Fruit fly (Drosophila melanogaster) whole organism, embryonic: ENCODE data around the gene LanB1.

Experiments used
- Bdp1 ChIP-seq: fragments of 200-800 bp; sonication (Bioruptor generic); optimal IDR thresholded peaks from 3 replicates; lab custom pipeline; 2016; ENCODE audit warnings: missing biosample characterization, missing genetic modification characterization
- CG10462 ChIP-seq: fragments of 200-800 bp; sonication (Bioruptor generic); optimal IDR thresholded peaks from 2 replicates; lab custom pipeline; 2016; ENCODE audit warnings: missing biosample characterization, missing genetic modification characterization
- CG10654 ChIP-seq: fragments of 200-800 bp; sonication (Bioruptor generic); optimal IDR thresholded peaks from 2 replicates; lab custom pipeline; 2016; ENCODE audit warnings: missing biosample characterization, missing genetic modification characterization
- CG12236 ChIP-seq: fragments of 200-800 bp; sonication (Bioruptor generic); optimal IDR thresholded peaks from 2 replicates; lab custom pipeline; 2016; ENCODE audit warnings: missing biosample characterization, missing genetic modification characterization
- CG13424 ChIP-seq: fragments of 200-800 bp; sonication (Bioruptor generic); optimal IDR thresholded peaks from 2 replicates; lab custom pipeline; 2019; ENCODE audit warnings: missing biosample characterization, mild to moderate bottlenecking, missing genetic modification characterization, moderate library complexity
- CG13894 ChIP-seq: fragments of 200-800 bp; sonication (Bioruptor generic); optimal IDR thresholded peaks from 3 replicates; lab custom pipeline; 2018; ENCODE audit warnings: missing biosample characterization, mild to moderate bottlenecking, missing genetic modification characterization, moderate library complexity
- CG1792 ChIP-seq: fragments of 200-800 bp; sonication (Bioruptor generic); optimal IDR thresholded peaks from 2 replicates; lab custom pipeline; 2016; ENCODE audit warnings: missing biosample characterization, missing genetic modification characterization
- CG2678 ChIP-seq: fragments of 200-800 bp; sonication (Bioruptor generic); optimal IDR thresholded peaks from 3 replicates; lab custom pipeline; 2019; ENCODE audit warnings: missing biosample characterization, mild to moderate bottlenecking, missing genetic modification characterization, moderate library complexity
- CG31441 ChIP-seq: fragments of 200-800 bp; sonication (Bioruptor generic); IDR thresholded peaks from 2 replicates; pipeline ENCODE4 v1.3.6; 2022; ENCODE audit warnings: missing biosample characterization, missing genetic modification characterization
- CG3281 ChIP-seq: fragments of 200-800 bp; sonication (Bioruptor generic); optimal IDR thresholded peaks from 3 replicates; lab custom pipeline; 2017; ENCODE audit warnings: missing biosample characterization, mild to moderate bottlenecking, missing genetic modification characterization
- CG4328 ChIP-seq: fragments of 200-800 bp; sonication (Bioruptor generic); optimal IDR thresholded peaks from 3 replicates; lab custom pipeline; 2017; ENCODE audit warnings: missing biosample characterization, missing genetic modification reagents, missing genetic modification characterization
- CG6765 ChIP-seq: fragments of 200-800 bp; sonication (Bioruptor generic); optimal IDR thresholded peaks from 3 replicates; lab custom pipeline; 2017; ENCODE audit warnings: missing biosample characterization, mild to moderate bottlenecking, missing genetic modification characterization
- CG7745 ChIP-seq: fragments of 200-800 bp; sonication (Bioruptor generic); optimal IDR thresholded peaks from 2 replicates; lab custom pipeline; 2018; ENCODE audit warnings: missing biosample characterization, mild to moderate bottlenecking, missing genetic modification characterization, moderate library complexity
- CG7963 ChIP-seq: fragments of 200-800 bp; sonication (Bioruptor generic); IDR thresholded peaks from 3 replicates; pipeline ENCODE4 v1.3.6; 2022; ENCODE audit warnings: missing biosample characterization, missing genetic modification characterization; ENCODE audit not compliant: partially characterized antibody
- Gug ChIP-seq: fragments of 200-800 bp; sonication (Bioruptor generic); IDR thresholded peaks from 4 replicates; pipeline ENCODE4 v1.3.6; 2022; ENCODE audit warnings: missing biosample characterization, missing genetic modification characterization
- HLH3B ChIP-seq: fragments of 200-800 bp; sonication (Bioruptor generic); IDR thresholded peaks from 2 replicates; pipeline ENCODE4 v1.3.6; 2022; ENCODE audit warnings: missing biosample characterization, missing genetic modification characterization
- Hey ChIP-seq: fragments of 200-800 bp; sonication (Bioruptor generic); optimal IDR thresholded peaks from 3 replicates; lab custom pipeline; 2018; ENCODE audit warnings: missing biosample characterization, mild to moderate bottlenecking, missing genetic modification characterization
- MESR4 ChIP-seq: fragments of 200-800 bp; sonication (Bioruptor generic); optimal IDR thresholded peaks from 2 replicates; lab custom pipeline; 2018; ENCODE audit warnings: missing biosample characterization, mild to moderate bottlenecking, missing genetic modification characterization, moderate library complexity
- Max ChIP-seq: fragments of 200-800 bp; sonication (Bioruptor generic); optimal IDR thresholded peaks from 2 replicates; lab custom pipeline; 2016; ENCODE audit warnings: missing biosample characterization, mild to moderate bottlenecking, missing genetic modification characterization
- Med ChIP-seq: fragments of 200-800 bp; sonication (Bioruptor generic); peaks from one replicate; lab custom pipeline; 2016; ENCODE audit warnings: missing biosample characterization, missing genetic modification characterization, mild to moderate bottlenecking, inconsistent platforms, moderate library complexity
- Meics ChIP-seq: fragments of 200-800 bp; sonication (Bioruptor generic); optimal IDR thresholded peaks from 2 replicates; lab custom pipeline; 2017; ENCODE audit warnings: missing biosample characterization, mild to moderate bottlenecking, missing genetic modification characterization
- Myb ChIP-seq: fragments of 200-800 bp; sonication (Bioruptor generic); optimal IDR thresholded peaks from 2 replicates; lab custom pipeline; 2016; ENCODE audit warnings: missing biosample characterization, missing genetic modification characterization
- NC2α ChIP-seq: fragments of 200-800 bp; sonication (Bioruptor generic); optimal IDR thresholded peaks from 2 replicates; lab custom pipeline; 2016; ENCODE audit warnings: missing biosample characterization, missing genetic modification characterization
- Oli ChIP-seq: fragments of 200-800 bp; sonication (Bioruptor generic); optimal IDR thresholded peaks from 2 replicates; lab custom pipeline; 2018; ENCODE audit warnings: missing biosample characterization, mild to moderate bottlenecking, missing genetic modification characterization, moderate library complexity
- Sry-δ ChIP-seq: fragments of 200-800 bp; sonication (Bioruptor generic); optimal IDR thresholded peaks from 2 replicates; lab custom pipeline; 2016; ENCODE audit warnings: missing biosample characterization, missing genetic modification characterization
- Tbp ChIP-seq: fragments of >200 bp; optimal IDR thresholded peaks from 2 replicates; lab custom pipeline; 2018; ENCODE audit warnings: missing biosample characterization, missing genetic modification characterization
- abd-A ChIP-seq: fragments of 200-800 bp; sonication (Bioruptor generic); optimal IDR thresholded peaks from 3 replicates; lab custom pipeline; 2019; ENCODE audit warnings: missing biosample characterization, mild to moderate bottlenecking, missing genetic modification characterization, moderate library complexity
- caup ChIP-seq: fragments of 200-800 bp; sonication (Bioruptor generic); optimal IDR thresholded peaks from 3 replicates; lab custom pipeline; 2017; ENCODE audit warnings: missing biosample characterization, mild to moderate bottlenecking, missing genetic modification characterization, moderate library complexity; ENCODE audit not compliant: severe bottlenecking
- dm ChIP-seq: fragments of 200-800 bp; sonication (Bioruptor generic); optimal IDR thresholded peaks from 3 replicates; lab custom pipeline; 2016; ENCODE audit warnings: missing biosample characterization, missing genetic modification characterization
- ems ChIP-seq: fragments of 200-800 bp; sonication (Bioruptor generic); optimal IDR thresholded peaks from 3 replicates; lab custom pipeline; 2016; ENCODE audit warnings: missing biosample characterization, missing genetic modification characterization
- en ChIP-seq: fragments of 200-800 bp; sonication (Bioruptor generic); optimal IDR thresholded peaks from 2 replicates; lab custom pipeline; 2016; ENCODE audit warnings: missing biosample characterization, missing genetic modification characterization
- exex ChIP-seq: fragments of 200-800 bp; sonication (Bioruptor generic); optimal IDR thresholded peaks from 4 replicates; lab custom pipeline; 2018; ENCODE audit warnings: missing biosample characterization, mild to moderate bottlenecking, missing genetic modification characterization, moderate library complexity
- kni ChIP-seq: fragments of 200-800 bp; sonication (Bioruptor generic); optimal IDR thresholded peaks from 3 replicates; lab custom pipeline; 2017; ENCODE audit warnings: mild to moderate bottlenecking, missing biosample characterization, missing genetic modification reagents, missing genetic modification characterization
- mld ChIP-seq: fragments of 200-800 bp; sonication (Bioruptor generic); IDR thresholded peaks from 3 replicates; pipeline ENCODE4 v1.3.6; 2022; ENCODE audit warnings: missing biosample characterization, missing genetic modification characterization; ENCODE audit not compliant: partially characterized antibody
- org-1 ChIP-seq: fragments of 200-800 bp; sonication (Bioruptor generic); optimal IDR thresholded peaks from 2 replicates; lab custom pipeline; 2017; ENCODE audit warnings: missing biosample characterization, missing genetic modification characterization
- pan ChIP-seq, 4 experiments: fragments of >200 bp in 3 of 4; fragments of 200-800 bp in 1 of 4; sonication (Bioruptor generic) in 1 of 4; optimal IDR thresholded peaks in 3 of 4; IDR thresholded peaks in 1 of 4; 2 replicates each; pipeline versions ENCODE4 v1.3.6 to Lab custom; 2017 to 2022; ENCODE audit warnings: missing biosample characterization in 2 of 4, missing genetic modification characterization in 2 of 4, mixed read lengths in 1 of 4
- row ChIP-seq: fragments of 200-800 bp; sonication (Bioruptor generic); IDR thresholded peaks from 3 replicates; pipeline ENCODE4 v1.3.6; 2022; ENCODE audit warnings: missing biosample characterization, missing genetic modification characterization
- shn ChIP-seq: fragments of 200-800 bp; sonication (Bioruptor generic); optimal IDR thresholded peaks from 3 replicates; lab custom pipeline; 2016; ENCODE audit warnings: missing biosample characterization, missing genetic modification characterization
- sr ChIP-seq: fragments of 200-800 bp; sonication (Bioruptor generic); IDR thresholded peaks from 3 replicates; pipeline ENCODE4 v1.3.6; 2022; ENCODE audit warnings: missing biosample characterization, missing genetic modification characterization
- tll ChIP-seq, 2 experiments: fragments of 200-800 bp in 1 of 2; fragments of >200 bp in 1 of 2; sonication (Bioruptor generic) in 1 of 2; optimal IDR thresholded peaks; 2 replicates each; lab custom pipeline; 2017 to 2019; ENCODE audit warnings: missing biosample characterization in 2 of 2, missing genetic modification characterization in 2 of 2, mild to moderate bottlenecking in 1 of 2, moderate library complexity in 1 of 2
- zfh1 ChIP-seq: fragments of 200-800 bp; sonication (Bioruptor generic); IDR thresholded peaks from 3 replicates; pipeline ENCODE4 v1.3.6; 2022; ENCODE audit warnings: missing biosample characterization, missing genetic modification characterization

Gene LanB1

DNA sequence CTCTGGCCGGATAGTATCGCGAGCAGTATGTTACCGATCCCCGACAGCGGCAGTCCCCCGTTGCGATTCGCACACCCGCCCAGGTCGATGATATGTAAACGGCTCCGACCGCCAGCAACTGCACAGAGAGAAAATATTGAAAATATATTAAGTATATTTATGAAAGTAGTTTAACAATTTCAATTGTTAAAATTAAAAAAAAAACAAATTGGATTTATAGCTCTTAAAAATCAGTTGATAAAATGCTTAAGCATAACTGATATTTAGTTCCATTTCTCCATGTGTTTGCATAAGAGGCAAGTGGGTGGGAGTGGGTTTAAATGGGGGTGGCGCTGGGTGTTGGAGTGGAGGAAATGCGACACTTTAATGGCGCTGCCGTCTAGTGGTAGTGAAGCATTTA is 38.2 kb downstream of the LanB1 start (continued):
- TF ChIP-seq CG10654 (GFP tag; lab: Kevin White, UChicago) (no peak), CG7963 (GFP tag; lab: Robert Waterston, UW) (no peak), zfh1 (GFP tag; lab: Robert Waterston, UW) (peak; percentile 43; the same call in 1 of the 3 replicates), ems (GFP tag; lab: Kevin White, UChicago) (no peak), shn (GFP tag; lab: Kevin White, UChicago) (no peak), CG13424 (tag; lab: Kevin White, UChicago) (peak; percentile 32), Myb (GFP tag; lab: Kevin White, UChicago) (no peak), CG4328 (GFP tag; lab: Kevin White, UChicago) (no peak), pan (optimal IDR thresholded peaks at IDR 0.05; lab: Kevin White, UChicago) (no peak), pan (GFP tag; optimal IDR thresholded peaks at IDR 0.05 in 1 of 2, IDR thresholded peaks at IDR 0.05 in 1 of 2) (peak in 1 of 2 experiments; percentile 45), CG7745 (no peak), Gug (GFP tag; lab: Robert Waterston, UW) (no peak), Oli (tag; lab: Kevin White, UChicago) (peak; percentile 31), kni (GFP tag; lab: Kevin White, UChicago) (no peak), tll (GFP tag; optimal IDR thresholded peaks at IDR 0.05; lab: Kevin White, UChicago) (no peak), HLH3B (peak; percentile 57), exex (no peak), row (peak; percentile 71), mld (GFP tag; lab: Robert Waterston, UW) (no peak), org-1 (GFP tag; lab: Kevin White, UChicago) (no peak), Max (no peak), CG2678 (tag; lab: Kevin White, UChicago) (peak; percentile 58), Sry-δ (GFP tag; lab: Kevin White, UChicago) (no peak), CG6765 (GFP tag; lab: Kevin White, UChicago) (no peak), dm (GFP tag; lab: Kevin White, UChicago) (no peak)
- TF ChIP-seq, all 482 proteins: peak for 74

DNA sequence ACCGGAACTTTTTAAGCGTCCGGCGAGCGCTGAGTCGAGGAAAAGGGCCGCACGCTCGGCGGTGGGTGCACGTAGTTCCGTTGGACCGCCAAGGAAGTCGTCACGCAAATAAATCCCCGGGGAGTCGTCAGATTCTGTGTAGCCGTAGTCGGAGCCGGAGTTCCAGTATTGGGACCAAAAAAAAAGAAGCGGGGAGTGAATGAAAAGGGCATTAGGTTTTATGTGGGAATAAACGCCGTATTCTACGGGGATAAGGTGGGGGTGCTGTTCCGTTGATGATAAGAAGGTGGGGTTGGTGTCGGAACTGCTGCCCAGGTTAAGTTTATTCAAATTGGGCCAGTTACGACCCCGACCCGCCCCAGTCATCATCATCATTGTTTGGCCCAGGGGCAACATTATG is 39.2 kb downstream of the LanB1 start:
- TF ChIP-seq CG13894 (tag; lab: Kevin White, UChicago) (peak; percentile 41), NC2α (GFP tag; lab: Kevin White, UChicago) (no peak), Meics (no peak), MESR4 (GFP tag; lab: Kevin White, UChicago) (no peak), CG1792 (GFP tag; lab: Kevin White, UChicago) (no peak), CG12236 (no peak), abd-A (peak; percentile 94), Hey (tag; lab: Kevin White, UChicago) (peak; percentile 49), sr (GFP tag; lab: Robert Waterston, UW) (no peak), CG31441 (no peak), Gug (GFP tag; lab: Robert Waterston, UW) (no peak), caup (GFP tag; lab: Kevin White, UChicago) (no peak), Tbp (GFP tag; lab: Kevin White, UChicago) (no peak), Bdp1 (GFP tag; lab: Kevin White, UChicago) (no peak), CG10462 (GFP tag; lab: Kevin White, UChicago) (no peak), Med (GFP tag; lab: Kevin White, UChicago) (peak; percentile 61), CG3281 (GFP tag; lab: Kevin White, UChicago) (no peak), en (no peak)
